Fruit fly (Drosophila melanogaster) whole organism, embryonic: ENCODE measurements around the gene CG8665.

ENCODE experiments used
- Ada2b ChIP-seq: fragments of 200-800 bp; sonication (Bioruptor generic); IDR thresholded peaks from 2 replicates; pipeline ENCODE4 v1.3.6; 2022; ENCODE audit warnings: missing biosample characterization, missing genetic modification characterization
- Atf6 ChIP-seq: fragments of 200-800 bp; sonication (Bioruptor generic); IDR thresholded peaks from 2 replicates; pipeline ENCODE4 v1.3.6; 2022; ENCODE audit warnings: missing biosample characterization, missing genetic modification characterization
- Blimp-1 ChIP-seq: fragments of 200-800 bp; sonication (Bioruptor generic); optimal IDR thresholded peaks from 3 replicates; lab custom pipeline; 2018; ENCODE audit warnings: missing biosample characterization, missing genetic modification characterization, mild to moderate bottlenecking, moderate library complexity, missing genetic modification reagents
- BtbVII ChIP-seq: fragments of 200-800 bp; sonication (Bioruptor generic); optimal IDR thresholded peaks from 3 replicates; lab custom pipeline; 2017; ENCODE audit warnings: missing biosample characterization, mild to moderate bottlenecking, missing genetic modification characterization
- CG10321 ChIP-seq: fragments of 200-800 bp; sonication (Bioruptor generic); IDR thresholded peaks from 2 replicates; pipeline ENCODE4 v1.3.6; 2022; ENCODE audit warnings: missing biosample characterization, missing genetic modification characterization
- CG10979 ChIP-seq: fragments of 200-800 bp; sonication (Bioruptor generic); optimal IDR thresholded peaks from 2 replicates; lab custom pipeline; 2018; ENCODE audit warnings: missing biosample characterization, mild to moderate bottlenecking, missing genetic modification characterization, moderate library complexity
- CG12744 ChIP-seq: fragments of 200-800 bp; sonication (Bioruptor generic); optimal IDR thresholded peaks from 2 replicates; lab custom pipeline; 2016; ENCODE audit warnings: missing biosample characterization, missing genetic modification characterization
- CG13123 ChIP-seq: fragments of 200-800 bp; sonication (Bioruptor generic); optimal IDR thresholded peaks from 2 replicates; lab custom pipeline; 2016; ENCODE audit warnings: missing biosample characterization, missing genetic modification characterization
- CG14441 ChIP-seq: fragments of 200-800 bp; sonication (Bioruptor generic); IDR thresholded peaks from 2 replicates; pipeline ENCODE4 v1.3.6; 2022; ENCODE audit warnings: missing biosample characterization, missing genetic modification characterization
- CG17359 ChIP-seq: fragments of 200-800 bp; sonication (Bioruptor generic); optimal IDR thresholded peaks from 3 replicates; lab custom pipeline; 2018; ENCODE audit warnings: missing biosample characterization, mild to moderate bottlenecking, missing genetic modification characterization, moderate library complexity
- CG17568 ChIP-seq: fragments of 200-800 bp; sonication (Bioruptor generic); optimal IDR thresholded peaks from 2 replicates; lab custom pipeline; 2018; ENCODE audit warnings: missing biosample characterization, mild to moderate bottlenecking, missing genetic modification characterization, moderate library complexity
- CG18599 ChIP-seq: fragments of 200-800 bp; sonication (Bioruptor generic); optimal IDR thresholded peaks from 3 replicates; lab custom pipeline; 2017; ENCODE audit warnings: missing biosample characterization, missing genetic modification characterization, mild to moderate bottlenecking, moderate library complexity, missing genetic modification reagents
- CG2199 ChIP-seq: fragments of 200-800 bp; sonication (Bioruptor generic); IDR thresholded peaks from 3 replicates; pipeline ENCODE4 v1.3.6; 2022; ENCODE audit warnings: missing biosample characterization, missing genetic modification characterization
- CG33557 ChIP-seq: fragments of 200-800 bp; sonication (Bioruptor generic); optimal IDR thresholded peaks from 2 replicates; lab custom pipeline; 2019; ENCODE audit warnings: missing biosample characterization, mild to moderate bottlenecking, missing genetic modification characterization, moderate library complexity
- CG3407 ChIP-seq: fragments of 200-800 bp; sonication (Bioruptor generic); optimal IDR thresholded peaks from 2 replicates; lab custom pipeline; 2018; ENCODE audit warnings: missing biosample characterization, mild to moderate bottlenecking, missing genetic modification characterization
- CG42726 ChIP-seq: fragments of 200-800 bp; sonication (Bioruptor generic); IDR thresholded peaks from 2 replicates; pipeline ENCODE4 v1.3.6; 2022; ENCODE audit warnings: missing biosample characterization, missing genetic modification characterization; ENCODE audit not compliant: partially characterized antibody
- CG4424 ChIP-seq: fragments of 200-800 bp; sonication (Bioruptor generic); optimal IDR thresholded peaks from 3 replicates; lab custom pipeline; 2016; ENCODE audit warnings: missing biosample characterization, missing genetic modification characterization
- CG5245 ChIP-seq: fragments of 200-800 bp; sonication (Bioruptor generic); optimal IDR thresholded peaks from 3 replicates; lab custom pipeline; 2016; ENCODE audit warnings: missing biosample characterization, missing genetic modification characterization
- CG6654 ChIP-seq: fragments of 200-800 bp; sonication (Bioruptor generic); optimal IDR thresholded peaks from 2 replicates; lab custom pipeline; 2017; ENCODE audit warnings: missing biosample characterization, mild to moderate bottlenecking, missing genetic modification characterization
- CG9797 ChIP-seq: fragments of 200-800 bp; sonication (Bioruptor generic); optimal IDR thresholded peaks from 3 replicates; lab custom pipeline; 2018; ENCODE audit warnings: missing biosample characterization, mild to moderate bottlenecking, missing genetic modification characterization
- Deaf1 ChIP-seq: fragments of 200-800 bp; optimal IDR thresholded peaks from 3 replicates; lab custom pipeline; 2019; ENCODE audit warnings: missing biosample characterization, mild to moderate bottlenecking, missing genetic modification characterization, moderate library complexity
- Ets65A ChIP-seq: fragments of 200-800 bp; sonication (Bioruptor generic); peaks from one replicate; lab custom pipeline; 2016; ENCODE audit warnings: missing biosample characterization, missing genetic modification characterization
- Hsf ChIP-seq: fragments of 200-800 bp; sonication (Bioruptor generic); optimal IDR thresholded peaks from 3 replicates; lab custom pipeline; 2016; ENCODE audit warnings: missing biosample characterization, missing genetic modification characterization
- NC2α ChIP-seq: fragments of 200-800 bp; sonication (Bioruptor generic); optimal IDR thresholded peaks from 2 replicates; lab custom pipeline; 2016; ENCODE audit warnings: missing biosample characterization, missing genetic modification characterization
- Oaz ChIP-seq: fragments of 200-800 bp; sonication (Bioruptor generic); IDR thresholded peaks from 2 replicates; pipeline ENCODE4 v1.3.6; 2022; ENCODE audit warnings: missing biosample characterization, missing genetic modification characterization
- PHDP ChIP-seq: fragments of 200-800 bp; sonication (Bioruptor generic); optimal IDR thresholded peaks from 3 replicates; lab custom pipeline; 2018; ENCODE audit warnings: missing biosample characterization, mild to moderate bottlenecking, missing genetic modification characterization, moderate library complexity
- Ssrp ChIP-seq: fragments of 200-800 bp; sonication (Bioruptor generic); optimal IDR thresholded peaks from 2 replicates; lab custom pipeline; 2018; ENCODE audit warnings: missing biosample characterization, mild to moderate bottlenecking, missing genetic modification characterization, moderate library complexity
- Tbp ChIP-seq: fragments of >200 bp; optimal IDR thresholded peaks from 2 replicates; lab custom pipeline; 2018; ENCODE audit warnings: missing biosample characterization, missing genetic modification characterization
- YL-1 ChIP-seq: fragments of 200-800 bp; sonication (Bioruptor generic); optimal IDR thresholded peaks from 3 replicates; lab custom pipeline; 2017; ENCODE audit warnings: missing biosample characterization, mild to moderate bottlenecking, missing genetic modification characterization
- ara ChIP-seq: fragments of 200-800 bp; sonication (Bioruptor generic); IDR thresholded peaks from 2 replicates; pipeline ENCODE4 v1.3.6; 2022; ENCODE audit warnings: missing biosample characterization, missing genetic modification characterization
- bsh ChIP-seq, 2 experiments: fragments of 200-800 bp; sonication (Bioruptor generic); optimal IDR thresholded peaks; 2 replicates each; lab custom pipeline; 2017 to 2018; ENCODE audit warnings: mild to moderate bottlenecking in 2 of 2, missing biosample characterization in 2 of 2, missing genetic modification characterization in 2 of 2, moderate library complexity in 1 of 2
- cad ChIP-seq: fragments of >200 bp; optimal IDR thresholded peaks from 2 replicates; lab custom pipeline; 2017; ENCODE audit warnings: missing biosample characterization, missing genetic modification characterization
- crol ChIP-seq: fragments of 200-800 bp; sonication (Bioruptor generic); IDR thresholded peaks from 2 replicates; pipeline ENCODE4 v1.3.6; 2022; ENCODE audit warnings: missing biosample characterization, missing genetic modification characterization
- dan ChIP-seq: fragments of 200-800 bp; sonication (Bioruptor generic); IDR thresholded peaks from 2 replicates; pipeline ENCODE4 v1.3.6; 2022; ENCODE audit warnings: missing biosample characterization, missing genetic modification characterization
- dm ChIP-seq: fragments of 200-800 bp; sonication (Bioruptor generic); optimal IDR thresholded peaks from 3 replicates; lab custom pipeline; 2016; ENCODE audit warnings: missing biosample characterization, missing genetic modification characterization
- dmrt11E ChIP-seq: fragments of 200-800 bp; sonication (Bioruptor generic); optimal IDR thresholded peaks from 3 replicates; lab custom pipeline; 2018; ENCODE audit warnings: missing biosample characterization, mild to moderate bottlenecking, missing genetic modification characterization, moderate library complexity
- fd96Cb ChIP-seq: fragments of 200-800 bp; sonication (Bioruptor generic); optimal IDR thresholded peaks from 2 replicates; lab custom pipeline; 2018; ENCODE audit warnings: missing biosample characterization, mild to moderate bottlenecking, missing genetic modification characterization, moderate library complexity
- gcm2 ChIP-seq: fragments of 200-800 bp; sonication (Bioruptor generic); optimal IDR thresholded peaks from 2 replicates; lab custom pipeline; 2016; ENCODE audit warnings: missing biosample characterization, missing genetic modification characterization
- gsb-n ChIP-seq: fragments of 200-800 bp; sonication (Bioruptor generic); optimal IDR thresholded peaks from 3 replicates; lab custom pipeline; 2018; ENCODE audit warnings: missing biosample characterization, mild to moderate bottlenecking, missing genetic modification characterization
- gt ChIP-seq: fragments of 200-800 bp; sonication (Bioruptor generic); IDR thresholded peaks from 2 replicates; pipeline ENCODE4 v1.3.6; 2022; ENCODE audit warnings: missing biosample characterization, missing genetic modification characterization
- insv ChIP-seq, 2 experiments: fragments of 200-800 bp; sonication (Bioruptor generic); optimal IDR thresholded peaks; 3 replicates each; lab custom pipeline; 2016 to 2018; ENCODE audit warnings: missing biosample characterization in 2 of 2, missing genetic modification characterization in 2 of 2
- jumu ChIP-seq: fragments of 200-800 bp; sonication (Bioruptor generic); optimal IDR thresholded peaks from 3 replicates; lab custom pipeline; 2016; ENCODE audit warnings: missing biosample characterization, missing genetic modification characterization
- pita ChIP-seq: fragments of 200-800 bp; sonication (Bioruptor generic); optimal IDR thresholded peaks from 2 replicates; lab custom pipeline; 2017; ENCODE audit warnings: missing biosample characterization, mild to moderate bottlenecking, missing genetic modification characterization
- prd ChIP-seq, 3 experiments: fragments of >200 bp in 2 of 3; fragments of 200-800 bp in 1 of 3; sonication (Bioruptor generic) in 1 of 3; optimal IDR thresholded peaks in 2 of 3; IDR thresholded peaks in 1 of 3; 2 replicates in 2 of 3; 3 replicates in 1 of 3; pipeline versions ENCODE4 v1.3.6 to Lab custom; 2017 to 2022; ENCODE audit warnings: missing biosample characterization in 1 of 3, missing genetic modification characterization in 1 of 3
- schlank ChIP-seq: fragments of 200-800 bp; sonication (Bioruptor generic); optimal IDR thresholded peaks from 2 replicates; lab custom pipeline; 2018; ENCODE audit warnings: missing biosample characterization, mild to moderate bottlenecking, missing genetic modification characterization
- sens ChIP-seq: fragments of 200-800 bp; sonication (Bioruptor generic); peaks from one replicate; lab custom pipeline; 2016; ENCODE audit warnings: missing biosample characterization, missing genetic modification characterization
- vvl ChIP-seq: fragments of 200-800 bp; sonication (Bioruptor generic); IDR thresholded peaks from 2 replicates; pipeline ENCODE4 v1.3.6; 2022; ENCODE audit warnings: missing biosample characterization, missing genetic modification characterization
- yki ChIP-seq: fragments of >200 bp; optimal IDR thresholded peaks from 3 replicates; lab custom pipeline; 2018
- zen ChIP-seq: fragments of 200-800 bp; sonication (Bioruptor generic); optimal IDR thresholded peaks from 3 replicates; lab custom pipeline; 2018; ENCODE audit warnings: missing biosample characterization, mild to moderate bottlenecking, missing genetic modification characterization, moderate library complexity
- zfh1 ChIP-seq: fragments of 200-800 bp; sonication (Bioruptor generic); IDR thresholded peaks from 3 replicates; pipeline ENCODE4 v1.3.6; 2022; ENCODE audit warnings: missing biosample characterization, missing genetic modification characterization

CG8665 gene

DNA sequence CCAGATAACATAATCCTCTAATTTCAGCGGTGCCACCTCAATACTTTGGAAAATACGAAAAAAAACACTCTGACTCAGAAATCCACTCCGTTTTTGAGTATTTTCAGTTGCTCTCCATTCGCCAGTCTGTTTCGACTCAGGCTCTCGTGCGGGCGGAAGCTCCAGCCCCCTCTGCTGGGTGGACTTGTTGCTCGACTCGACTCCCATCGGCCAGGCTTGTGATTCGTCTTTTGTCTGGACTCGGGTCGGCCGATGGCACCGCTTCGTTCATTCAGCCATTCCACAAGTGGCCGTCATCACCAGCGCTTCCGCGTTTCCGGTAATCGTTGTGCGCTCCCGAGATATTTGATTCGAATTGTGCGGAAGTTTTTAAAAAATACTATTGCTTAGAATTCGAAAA, 39.5 kb upstream of the CG8665 start, which contains the start of gene dimm (continued):
- TF ChIP-seq gt (GFP tag; lab: Robert Waterston, UW) (no peak), CG42726 (GFP tag; lab: Robert Waterston, UW) (no peak), YL-1 (no peak), Deaf1 (peak; percentile 95), zfh1 (GFP tag; lab: Robert Waterston, UW) (0 out of 3 replicates have a peak, but pooled peaks have one; percentile 10), gcm2 (GFP tag; lab: Kevin White, UChicago) (no peak), prd (optimal IDR thresholded peaks at IDR 0.05; lab: Kevin White, UChicago) (no peak), prd (GFP tag; IDR thresholded peaks at IDR 0.05; lab: Robert Waterston, UW) (no peak), vvl (GFP tag; lab: Robert Waterston, UW) (no peak), CG33557 (GFP tag; lab: Kevin White, UChicago) (no peak)
- TF ChIP-seq, all 482 proteins: peak for 7

DNA sequence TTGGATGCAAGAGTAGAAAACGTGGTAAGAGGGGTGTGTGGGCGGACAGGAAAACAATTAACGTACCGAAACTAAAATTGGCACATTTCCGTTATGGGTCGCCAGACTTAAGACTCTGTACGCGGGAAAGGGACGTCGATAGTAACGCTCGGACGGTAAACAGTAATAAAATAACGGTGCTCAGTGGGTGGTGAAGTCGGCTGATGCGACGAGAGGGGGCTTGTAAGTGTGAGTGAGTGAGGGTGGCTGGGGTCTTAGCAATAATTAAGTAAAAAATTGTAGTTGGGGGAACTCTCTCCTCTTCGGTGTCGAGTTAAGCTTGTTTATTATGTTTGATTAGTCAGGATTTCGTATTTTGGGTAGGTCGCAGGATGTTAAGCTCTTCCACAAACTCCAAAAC, 29.3 kb upstream of the CG8665 start:
- TF ChIP-seq bsh (GFP tag; optimal IDR thresholded peaks at IDR 0.05; lab: Kevin White, UChicago) (no peak), cad (GFP tag; lab: Kevin White, UChicago) (peak; percentile 46), CG17568 (GFP tag; lab: Kevin White, UChicago) (no peak), insv (GFP tag; optimal IDR thresholded peaks at IDR 0.05; lab: Kevin White, UChicago) (no peak), Ada2b (GFP tag; lab: Robert Waterston, UW) (no peak), CG14441 (no peak), Hsf (GFP tag; lab: Kevin White, UChicago) (no peak), CG6654 (GFP tag; lab: Kevin White, UChicago) (no peak), Ets65A (no peak), Tbp (no peak), CG2199 (GFP tag; lab: Robert Waterston, UW) (0 out of 3 replicates have a peak, but pooled peaks have one; percentile 51), CG18599 (GFP tag; lab: Kevin White, UChicago) (no peak), CG10321 (peak; percentile 55), crol (GFP tag; lab: Robert Waterston, UW) (no peak), PHDP (no peak), Ssrp (tag; lab: Kevin White, UChicago) (no peak), dan (GFP tag; lab: Robert Waterston, UW) (no peak), ara (GFP tag; lab: Robert Waterston, UW) (no peak), zen (tag; lab: Kevin White, UChicago) (peak; percentile 35), dmrt11E (tag; lab: Kevin White, UChicago) (no peak), CG17359 (tag; lab: Kevin White, UChicago) (no peak), Oaz (GFP tag; lab: Robert Waterston, UW) (no peak), NC2α (GFP tag; lab: Kevin White, UChicago) (no peak), CG5245 (no peak), yki (lab: Kevin White, UChicago) (no peak), CG3407 (no peak), CG9797 (no peak)

DNA sequence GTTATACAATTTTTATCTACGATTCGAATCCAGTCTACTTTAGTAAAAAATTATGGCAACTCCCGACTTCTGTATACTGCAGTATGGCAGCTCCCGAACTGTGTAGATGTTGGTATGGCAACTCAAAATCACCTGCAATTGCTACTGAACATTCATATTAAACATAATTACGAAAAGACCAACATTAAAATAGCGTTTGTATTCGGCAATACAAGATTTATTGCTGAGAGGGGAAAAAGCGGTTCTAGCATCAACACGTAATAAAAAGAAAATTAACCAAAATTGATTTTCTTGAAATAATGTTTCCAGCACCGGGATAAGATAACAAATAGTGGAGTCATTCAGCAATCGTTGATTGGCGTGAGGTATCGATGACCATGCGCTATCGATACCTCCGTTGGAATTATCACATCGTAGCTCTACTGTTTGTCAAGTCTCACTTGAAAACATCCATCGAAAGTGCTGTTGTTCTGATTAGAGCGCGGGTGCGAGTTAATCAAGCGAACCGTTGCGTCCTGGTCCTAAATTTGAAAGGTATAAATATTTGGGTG, 26.7 kb upstream of the CG8665 start, which contains the start of gene Tsp39D:
TSS of gene Tsp39D (plus strand) at position 405 of the 551 bp plus-strand sequence.
- TF ChIP-seq sens (GFP tag; lab: Kevin White, UChicago) (peak; percentile 90), CG12744 (GFP tag; lab: Kevin White, UChicago) (no peak), Atf6 (GFP tag; lab: Robert Waterston, UW) (no peak), fd96Cb (tag; lab: Kevin White, UChicago) (no peak), jumu (GFP tag; lab: Kevin White, UChicago) (peak; percentile 41), gsb-n (no peak), schlank (no peak), CG13123 (no peak), dm (peak; percentile 48), BtbVII (GFP tag; lab: Kevin White, UChicago) (no peak), Blimp-1 (GFP tag; lab: Kevin White, UChicago) (no peak), CG10979 (tag; lab: Kevin White, UChicago) (no peak), CG4424 (GFP tag; lab: Kevin White, UChicago) (no peak), Ets65A (peak; percentile 94), pita (GFP tag; lab: Kevin White, UChicago) (peak; percentile 49)
